Worm (Caenorhabditis elegans): ENCODE measurements around the gene srh-71.

DNA sequence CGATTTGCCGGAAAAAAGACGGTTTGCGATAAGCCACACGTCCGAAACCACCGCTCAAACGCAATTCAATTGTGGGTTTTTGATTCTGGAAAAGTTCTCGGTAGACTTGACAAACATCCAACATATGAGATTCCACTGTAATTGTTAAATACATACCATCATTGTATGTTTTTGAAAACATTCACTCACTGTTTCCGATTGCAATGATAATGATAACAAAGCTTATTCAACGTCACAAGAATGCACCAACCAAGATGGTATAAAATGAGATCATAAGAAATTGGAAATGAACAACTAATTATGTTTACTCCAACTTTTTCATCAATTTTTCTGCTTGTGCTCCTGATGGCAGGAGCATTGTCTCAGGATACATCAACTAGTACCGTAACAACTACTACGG lies 17.5 kb upstream of the srh-71 start, which contains the start of gene clec-122:
- no peak for TF ChIP-seq F13H6.1 (tag; optimal IDR thresholded peaks at IDR 0.05)
- no peak for TF ChIP-seq nhr-77 (tag; optimal IDR thresholded peaks at IDR 0.05)
- no peak for TF ChIP-seq lin-13 (GFP tag; optimal IDR thresholded peaks at IDR 0.05)
- TF ChIP-seq ama-1 (optimal IDR thresholded peaks at IDR 0.05): no peak
- TF ChIP-seq nhr-6 (tag; optimal IDR thresholded peaks at IDR 0.05): no peak
- TF ChIP-seq fos-1 (tag; optimal IDR thresholded peaks at IDR 0.05): no peak
- no peak for TF ChIP-seq snpc-4 (tag; optimal IDR thresholded peaks at IDR 0.05)
- TF ChIP-seq sma-3 (GFP tag; optimal IDR thresholded peaks at IDR 0.05): no peak
- TF ChIP-seq blmp-1 (tag; optimal IDR thresholded peaks at IDR 0.05; ENCODE audit: insufficient read depth): no peak
- no peak for TF ChIP-seq elt-3 (tag; optimal IDR thresholded peaks at IDR 0.05)
- TF ChIP-seq nhr-11 (tag; optimal IDR thresholded peaks at IDR 0.05): no peak
- no peak for TF ChIP-seq unc-62 (GFP tag; optimal IDR thresholded peaks at IDR 0.05)
- no peak for TF ChIP-seq dmd-4 (tag; optimal IDR thresholded peaks at IDR 0.05)
- TF ChIP-seq nhr-12 (tag; optimal IDR thresholded peaks at IDR 0.05): no peak
